Worm (Caenorhabditis elegans): ENCODE measurements around the gene Y57A10A.13.

DNA sequence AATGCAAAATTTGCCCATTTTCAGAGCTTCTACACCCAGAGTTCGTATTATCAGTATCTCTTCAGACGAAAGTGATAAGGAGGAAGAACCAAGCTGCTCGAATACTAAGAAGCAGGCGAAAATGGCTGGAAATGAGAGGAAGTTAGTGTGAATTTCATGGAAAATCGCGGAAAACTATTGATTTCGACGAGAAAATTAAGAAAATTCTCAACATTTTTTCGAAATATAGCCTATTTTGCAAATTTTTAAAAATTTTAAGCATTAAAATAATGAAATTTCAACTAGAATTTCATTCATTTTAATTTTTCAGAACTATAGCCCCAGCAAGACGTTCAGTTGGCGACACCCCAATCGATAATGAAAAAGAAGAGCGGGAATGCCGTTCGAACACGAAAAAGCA is 41.1 kb downstream of the Y57A10A.13 start:
- TF ChIP-seq irx-1 (tag; optimal IDR thresholded peaks at IDR 0.05) (no peak), zip-4 (GFP tag; optimal IDR thresholded peaks at IDR 0.05) (no peak)

All from whole organism, L1 larva.